Fruit fly (Drosophila melanogaster): ENCODE data around the gene nac.

Gene nac

dm6 chr3R:8300928-8301752, 2.7 kb downstream of the nac start, which contains the start of the genes CG9626 and mRpL1 (continued):
- TF ChIP-seq pita (GFP tag; optimal IDR thresholded peaks at IDR 0.05), result peak; percentile 94
- peak; percentile 28; the same call in 1 of the 2 replicates for TF ChIP-seq CG9932 (GFP tag; IDR thresholded peaks at IDR 0.05)
- peak; percentile 78 for TF ChIP-seq Abd-B (GFP tag; optimal IDR thresholded peaks at IDR 0.05)
- peak; percentile 42 for TF ChIP-seq Dref (GFP tag; IDR thresholded peaks at IDR 0.05)
- TF ChIP-seq NFAT (GFP tag; IDR thresholded peaks at IDR 0.05), result peak; percentile 46; the same call in 1 of the 2 replicates
- TF ChIP-seq CG3163 (GFP tag; optimal IDR thresholded peaks at IDR 0.05), result peak; percentile 54
- no peak for TF ChIP-seq CG15696 (tag; optimal IDR thresholded peaks at IDR 0.05)
- TF ChIP-seq Meics (GFP tag; optimal IDR thresholded peaks at IDR 0.05), result peak; percentile 9

dm6 chr3R:8292034-8292433, 11.8 kb downstream of the nac start, which contains the start of gene CG31463:
Gene CG31463 (plus strand): TSS chr3R:8292335.
- TF ChIP-seq gsb (GFP tag; IDR thresholded peaks at IDR 0.05) (no peak), CG13624 (GFP tag; optimal IDR thresholded peaks at IDR 0.05) (no peak), unpg (GFP tag; optimal IDR thresholded peaks at IDR 0.05) (no peak), CG34376 (GFP tag; optimal IDR thresholded peaks at IDR 0.05) (peak; percentile 61), lola (GFP tag; optimal IDR thresholded peaks at IDR 0.05) (no peak), exex (tag; optimal IDR thresholded peaks at IDR 0.05) (peak; percentile 81), CG4854 (GFP tag; optimal IDR thresholded peaks at IDR 0.05) (no peak), CG15601 (tag; optimal IDR thresholded peaks at IDR 0.05) (no peak), CG14965 (GFP tag; optimal IDR thresholded peaks at IDR 0.05; ENCODE audit: borderline replicate concordance) (no peak), GATAe (GFP tag; conservative IDR thresholded peaks at IDR 0.05) (0 out of 2 replicates have a peak, but pooled peaks have one; percentile 11), run (tag; optimal IDR thresholded peaks at IDR 0.05) (no peak), CG6791 (GFP tag; IDR thresholded peaks at IDR 0.05; ENCODE audit: partially characterized antibody) (no peak), abd-A (tag; optimal IDR thresholded peaks at IDR 0.05) (no peak), fd3F (GFP tag; optimal IDR thresholded peaks at IDR 0.05) (no peak), Camta (GFP tag; optimal IDR thresholded peaks at IDR 0.05) (no peak), sug (tag; optimal IDR thresholded peaks at IDR 0.05) (no peak)

- no peak for TF ChIP-seq gro (GFP tag; optimal IDR thresholded peaks at IDR 0.05)
- TF ChIP-seq sens (GFP tag), result peak; percentile 33
These were observed 12.9 kb downstream of the nac start, which contains the start of gene CG31464 for dm6 chr3R:8290940-8291339. Gene CG31464 (plus strand): TSS chr3R:8291240.

- TF ChIP-seq zen2 (GFP tag; IDR thresholded peaks at IDR 0.05; ENCODE audit: partially characterized antibody) (0 out of 3 replicates have a peak, but pooled peaks have one; percentile 10), CG1603 (tag; optimal IDR thresholded peaks at IDR 0.05) (no peak)
These were observed 13.3 kb downstream of the nac start, which contains the start of gene CG11672 for dm6 chr3R:8290478-8290877. Gene CG11672 (minus strand): TSS chr3R:8290578.

- TF ChIP-seq Ptx1 (GFP tag; IDR thresholded peaks at IDR 0.05), result 0 out of 2 replicates have a peak, but pooled peaks have one; percentile 14
- peak; percentile 88 for TF ChIP-seq twi (tag; optimal IDR thresholded peaks at IDR 0.05)
- peak; percentile 92 for TF ChIP-seq zf30C (GFP tag; optimal IDR thresholded peaks at IDR 0.05)
- 0 out of 3 replicates have a peak, but pooled peaks have one; percentile 28 for TF ChIP-seq row (GFP tag; IDR thresholded peaks at IDR 0.05)
- no peak for TF ChIP-seq CG4617 (GFP tag; optimal IDR thresholded peaks at IDR 0.05; ENCODE audit: borderline replicate concordance)
- TF ChIP-seq zfh1 (GFP tag; IDR thresholded peaks at IDR 0.05), result 0 out of 3 replicates have a peak, but pooled peaks have one; percentile 6
- peak; percentile 31; the same call in 1 of the 2 replicates for TF ChIP-seq amos (GFP tag; IDR thresholded peaks at IDR 0.05; ENCODE audit: partially characterized antibody)
- TF ChIP-seq vvl (GFP tag; IDR thresholded peaks at IDR 0.05), result 0 out of 2 replicates have a peak, but pooled peaks have one; percentile 22
- no peak for TF ChIP-seq CG30431 (GFP tag; optimal IDR thresholded peaks at IDR 0.05)
- TF ChIP-seq CG6254 (GFP tag; optimal IDR thresholded peaks at IDR 0.05), result no peak
- TF ChIP-seq NFAT (GFP tag; IDR thresholded peaks at IDR 0.05), result no peak
- TF ChIP-seq gt (GFP tag; IDR thresholded peaks at IDR 0.05), result no peak
- TF ChIP-seq Xrp1 (GFP tag; IDR thresholded peaks at IDR 0.05), result 0 out of 2 replicates have a peak, but pooled peaks have one; percentile 13
- TF ChIP-seq Hey (tag; optimal IDR thresholded peaks at IDR 0.05), result no peak
- peak; percentile 25 for TF ChIP-seq grn (GFP tag; optimal IDR thresholded peaks at IDR 0.05)
These were observed 15.0 kb downstream of the nac start for dm6 chr3R:8288790-8289189.

All from whole organism, embryonic.